Worm (Caenorhabditis elegans): ENCODE measurements around the gene F54C4.4.

F54C4.4 gene

DNA sequence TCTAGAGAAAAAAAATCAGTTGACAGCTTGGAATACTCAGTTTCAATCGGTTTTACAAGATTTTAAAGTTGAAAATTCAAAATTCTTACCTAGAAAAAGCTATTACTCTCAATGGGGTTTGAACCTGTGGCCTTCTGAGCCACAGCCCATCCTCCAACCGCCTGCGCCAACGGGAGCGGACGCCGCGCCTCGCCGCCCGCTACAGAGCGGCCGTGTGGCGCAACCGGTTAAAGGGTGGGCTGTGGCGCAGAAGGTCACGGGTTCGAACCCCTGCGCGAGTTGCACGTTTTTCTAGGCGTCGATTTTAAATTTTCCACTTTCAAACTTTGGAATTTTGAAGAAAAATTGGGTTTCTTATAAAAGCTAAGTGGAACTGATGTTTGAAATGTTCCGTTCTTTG, 38.9 kb downstream of the F54C4.4 start:
- TF ChIP-seq F13C5.2 (tag; optimal IDR thresholded peaks at IDR 0.05) = no peak
- no peak for TF ChIP-seq ets-7 (tag; optimal IDR thresholded peaks at IDR 0.05)
- TF ChIP-seq hmg-4 (GFP tag; optimal IDR thresholded peaks at IDR 0.05) = no peak
- TF ChIP-seq flt-1 (GFP tag; IDR thresholded peaks at IDR 0.05) = no peak
- no peak for TF ChIP-seq aly-1 (tag; optimal IDR thresholded peaks at IDR 0.05)

DNA sequence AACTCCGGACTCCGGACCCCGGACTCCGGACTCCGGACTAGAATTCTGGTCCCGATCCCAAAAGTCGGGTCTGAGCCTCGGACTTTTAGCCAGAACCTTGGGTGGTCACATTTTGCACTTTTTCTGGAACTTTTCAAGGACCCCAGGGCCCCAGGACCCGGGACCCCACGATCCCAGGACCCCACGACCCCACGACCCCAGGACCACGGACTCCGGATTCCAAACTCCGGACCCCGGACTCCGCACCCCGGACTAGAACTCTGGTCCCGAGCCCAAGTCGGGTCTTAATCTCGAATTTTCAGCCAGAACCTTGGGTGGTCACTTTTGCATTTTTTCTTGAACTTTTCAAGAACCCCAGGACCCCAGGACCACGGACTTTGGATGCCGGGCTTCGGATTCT, 44.5 kb downstream of the F54C4.4 start:
- TF ChIP-seq hnd-1 (tag; optimal IDR thresholded peaks at IDR 0.05) (no peak), aly-1 (tag; optimal IDR thresholded peaks at IDR 0.05) (no peak)

DNA sequence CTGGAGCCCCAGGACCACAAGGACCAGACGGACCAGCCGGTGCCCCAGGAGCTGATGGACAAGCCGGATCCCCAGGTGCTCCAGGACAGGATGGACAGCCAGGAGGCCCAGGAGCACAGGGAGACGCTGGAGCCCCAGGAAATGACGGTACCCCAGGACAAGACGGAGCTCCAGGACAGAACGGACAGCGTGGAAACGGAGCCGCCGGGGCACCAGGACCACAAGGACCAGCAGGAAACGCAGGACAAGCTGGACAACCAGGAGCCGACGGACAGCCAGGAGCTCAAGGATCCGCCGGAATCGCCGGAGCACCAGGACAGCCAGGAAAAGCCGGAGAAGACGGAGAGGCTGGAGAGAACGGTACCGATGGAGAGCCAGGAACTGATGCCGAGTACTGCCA, 45.7 kb downstream of the F54C4.4 start:
- TF ChIP-seq pes-1 (GFP tag; IDR thresholded peaks at IDR 0.05) = no peak
- TF ChIP-seq hmg-4 (GFP tag; optimal IDR thresholded peaks at IDR 0.05) = peak; percentile 4

DNA sequence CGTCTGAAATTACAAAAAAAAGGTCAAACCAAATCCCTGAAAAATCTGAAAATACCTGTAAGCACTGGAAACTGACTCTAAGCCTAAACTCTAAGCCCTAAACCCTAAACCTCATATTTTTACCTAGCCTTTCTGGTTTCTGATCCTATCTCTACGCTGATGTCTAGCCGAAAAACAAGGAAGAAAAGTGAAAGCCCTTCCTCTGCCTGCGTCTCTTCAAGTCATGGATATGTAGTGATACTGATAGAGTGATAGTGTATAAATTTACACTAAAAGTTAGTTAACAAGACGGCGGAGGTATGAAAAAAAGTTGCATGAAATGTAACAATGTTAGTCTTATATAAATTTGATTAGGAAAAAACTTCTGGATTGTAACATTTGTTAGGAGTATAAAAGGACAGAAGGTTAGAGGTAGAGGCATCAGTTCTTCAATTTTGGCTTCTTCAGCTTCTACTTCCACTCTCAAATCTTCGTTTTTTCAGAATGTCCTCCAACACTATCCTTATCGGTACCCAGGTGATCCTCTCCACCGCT, 46.5 kb downstream of the F54C4.4 start, which contains the start of gene col-88:
TSS of gene col-88 (plus strand) at position 484 of the 534 bp plus-strand sequence.
- TF ChIP-seq scrt-1 (GFP tag; IDR thresholded peaks at IDR 0.05) (no peak), tra-4 (tag; optimal IDR thresholded peaks at IDR 0.05) (no peak), flt-1 (GFP tag; IDR thresholded peaks at IDR 0.05) (no peak), hmbx-1 (tag; optimal IDR thresholded peaks at IDR 0.05) (no peak), F13C5.2 (tag; optimal IDR thresholded peaks at IDR 0.05) (no peak), aly-1 (tag; optimal IDR thresholded peaks at IDR 0.05) (no peak), hmg-4 (GFP tag; optimal IDR thresholded peaks at IDR 0.05) (no peak), hnd-1 (tag; optimal IDR thresholded peaks at IDR 0.05) (no peak), pes-1 (GFP tag; IDR thresholded peaks at IDR 0.05) (no peak), B0310.2 (tag; optimal IDR thresholded peaks at IDR 0.05) (no peak), ama-1 (optimal IDR thresholded peaks at IDR 0.05) (no peak), tbx-37 (GFP tag; conservative IDR thresholded peaks at IDR 0.05) (no peak), tbx-11 (GFP tag; IDR thresholded peaks at IDR 0.05) (no peak), ceh-13 (GFP tag; optimal IDR thresholded peaks at IDR 0.05) (no peak)

DNA sequence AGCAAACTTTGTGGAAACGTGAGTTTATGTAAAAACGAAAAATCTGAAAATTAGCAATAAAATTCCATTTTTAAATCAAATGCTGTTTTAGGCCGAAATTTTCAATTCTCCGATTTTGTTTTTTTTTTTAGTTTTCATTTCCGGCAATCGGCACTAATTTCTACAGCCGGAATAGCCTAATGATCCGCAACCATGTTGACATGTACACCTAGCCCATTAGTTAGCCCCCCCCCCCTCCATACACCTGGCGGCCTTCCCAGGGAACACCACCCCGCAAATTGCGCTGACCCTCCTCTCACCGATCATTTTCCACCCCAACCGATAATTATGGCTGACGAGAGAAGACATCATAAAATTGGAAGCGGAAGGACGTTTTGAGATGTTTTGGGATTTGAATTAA, 47.7 kb downstream of the F54C4.4 start:
- TF ChIP-seq hmg-4 (GFP tag; optimal IDR thresholded peaks at IDR 0.05) (no peak), ceh-13 (GFP tag; optimal IDR thresholded peaks at IDR 0.05) (no peak), ets-7 (tag; optimal IDR thresholded peaks at IDR 0.05) (no peak), sea-1 (GFP tag; conservative IDR thresholded peaks at IDR 0.05) (no peak), tra-4 (tag; optimal IDR thresholded peaks at IDR 0.05) (no peak), pes-1 (GFP tag; IDR thresholded peaks at IDR 0.05) (no peak), flt-1 (GFP tag; IDR thresholded peaks at IDR 0.05) (no peak), hmbx-1 (tag; optimal IDR thresholded peaks at IDR 0.05) (no peak), ama-1 (optimal IDR thresholded peaks at IDR 0.05) (no peak), B0310.2 (tag; optimal IDR thresholded peaks at IDR 0.05) (no peak), hnd-1 (tag; optimal IDR thresholded peaks at IDR 0.05) (no peak)

DNA sequence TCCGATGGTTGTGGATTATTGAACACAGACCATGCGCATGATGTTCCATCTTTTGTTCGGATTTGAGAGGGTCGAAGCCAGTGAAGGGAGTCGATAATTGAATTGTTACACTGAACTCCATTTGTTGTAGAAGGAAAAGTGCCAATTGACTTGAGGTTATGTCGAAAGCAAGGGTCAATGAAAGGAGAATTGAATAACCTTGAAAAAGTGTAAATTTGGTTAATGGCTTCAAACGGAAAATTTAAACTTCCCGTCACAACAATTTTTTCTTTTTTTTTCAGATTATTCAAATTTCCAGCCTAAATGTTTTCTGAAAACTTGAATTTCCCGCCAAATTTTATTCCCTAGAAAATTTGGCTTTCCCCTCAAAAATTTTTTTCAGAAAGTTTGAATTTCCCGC, 49.1 kb downstream of the F54C4.4 start, which contains the start of gene clp-10:
TSS of gene clp-10 (minus strand) at position 101 of the 400 bp plus-strand sequence.
- no peak for TF ChIP-seq F13C5.2 (tag; optimal IDR thresholded peaks at IDR 0.05)
- TF ChIP-seq scrt-1 (GFP tag; IDR thresholded peaks at IDR 0.05) = no peak
- TF ChIP-seq ets-7 (tag; optimal IDR thresholded peaks at IDR 0.05) = no peak
- TF ChIP-seq tbx-11 (GFP tag; IDR thresholded peaks at IDR 0.05) = no peak
- TF ChIP-seq ceh-13 (GFP tag; optimal IDR thresholded peaks at IDR 0.05) = no peak
- no peak for TF ChIP-seq ceh-36 (tag; optimal IDR thresholded peaks at IDR 0.05)
- TF ChIP-seq hmg-4 (GFP tag; optimal IDR thresholded peaks at IDR 0.05) = no peak
